Worm (Caenorhabditis elegans) whole organism, L2 larva: ENCODE data around the gene srab-26.

ENCODE experiments used
- R02D3.7 ChIP-seq: fragments of 150-350 bp; optimal IDR thresholded peaks from 2 replicates; lab custom pipeline; 2014; ENCODE audit warnings: missing biosample characterization, missing genetic modification characterization
- Y55F3AM.14 ChIP-seq: fragments of 200-800 bp; sonication (Bioruptor generic); optimal IDR thresholded peaks from 2 replicates; lab custom pipeline; 2018; ENCODE audit warnings: mild to moderate bottlenecking, missing genetic modification characterization, missing compliant biosample characterization
- ZK546.5 ChIP-seq: sonication (generic microtip); optimal IDR thresholded peaks from 2 replicates; lab custom pipeline; 2017; ENCODE audit warnings: missing biosample characterization, missing genetic modification characterization
- alr-1 ChIP-seq: fragments of 150-350 bp; optimal IDR thresholded peaks from 2 replicates; lab custom pipeline; 2014; ENCODE audit warnings: missing biosample characterization, missing genetic modification characterization
- aly-2 ChIP-seq: fragments of 150-350 bp; optimal IDR thresholded peaks from 2 replicates; lab custom pipeline; 2014; ENCODE audit warnings: missing biosample characterization, missing genetic modification characterization
- blmp-1 ChIP-seq: sonication (generic microtip); optimal IDR thresholded peaks from 2 replicates; lab custom pipeline; 2017; ENCODE audit warnings: missing genetic modification characterization, mild to moderate bottlenecking, missing compliant biosample characterization, antibody characterized with exemption, moderate library complexity; ENCODE audit not compliant: insufficient read depth
- ceh-16 ChIP-seq: fragments of 150-350 bp; optimal IDR thresholded peaks from 2 replicates; lab custom pipeline; 2014; ENCODE audit warnings: missing biosample characterization, missing genetic modification characterization
- ceh-82 ChIP-seq: fragments of 150-350 bp; optimal IDR thresholded peaks from 2 replicates; lab custom pipeline; 2014; ENCODE audit warnings: missing biosample characterization, missing genetic modification characterization
- egl-27 ChIP-seq: sonication (generic microtip); optimal IDR thresholded peaks from 3 replicates; lab custom pipeline; 2017; ENCODE audit warnings: missing biosample characterization, missing genetic modification reagents, missing genetic modification characterization
- elt-3 ChIP-seq: sonication (generic microtip); optimal IDR thresholded peaks from 2 replicates; lab custom pipeline; 2017; ENCODE audit warnings: missing biosample characterization, missing genetic modification characterization
- fos-1 ChIP-seq: fragments of 150-350 bp; optimal IDR thresholded peaks from 2 replicates; lab custom pipeline; 2014; ENCODE audit warnings: missing biosample characterization, missing genetic modification characterization
- lin-11 ChIP-seq: fragments of 150-350 bp; sonication (generic microtip); optimal IDR thresholded peaks from 2 replicates; lab custom pipeline; 2014; ENCODE audit warnings: missing biosample characterization, missing genetic modification characterization, inconsistent platforms, mixed read lengths
- lin-13 ChIP-seq: fragments of 150-350 bp; optimal IDR thresholded peaks from 2 replicates; lab custom pipeline; 2014; ENCODE audit warnings: missing biosample characterization, missing genetic modification reagents, missing genetic modification characterization
- lin-39 ChIP-seq: fragments of 150-350 bp; optimal IDR thresholded peaks from 2 replicates; lab custom pipeline; 2014; ENCODE audit warnings: missing biosample characterization, missing genetic modification reagents, missing genetic modification characterization
- mab-5 ChIP-seq: fragments of 150-350 bp; optimal IDR thresholded peaks from 2 replicates; lab custom pipeline; 2014; ENCODE audit warnings: missing biosample characterization, missing genetic modification characterization
- mdl-1 ChIP-seq, 2 experiments: fragments of 150-350 bp in 1 of 2; sonication (generic microtip) in 1 of 2; optimal IDR thresholded peaks; 2 replicates each; lab custom pipeline; 2017; ENCODE audit warnings: missing biosample characterization in 2 of 2, missing genetic modification characterization in 2 of 2
- nhr-10 ChIP-seq: sonication (generic microtip); optimal IDR thresholded peaks from 2 replicates; lab custom pipeline; 2017; ENCODE audit warnings: missing biosample characterization, missing genetic modification characterization
- nhr-129 ChIP-seq: fragments of 150-350 bp; optimal IDR thresholded peaks from 2 replicates; lab custom pipeline; 2014; ENCODE audit warnings: missing biosample characterization, missing genetic modification characterization
- nhr-21 ChIP-seq: fragments of 150-350 bp; optimal IDR thresholded peaks from 2 replicates; lab custom pipeline; 2014; ENCODE audit warnings: missing biosample characterization, missing genetic modification characterization
- nhr-23 ChIP-seq: fragments of 150-350 bp; optimal IDR thresholded peaks from 2 replicates; lab custom pipeline; 2014; ENCODE audit warnings: missing biosample characterization, missing genetic modification reagents, missing genetic modification characterization
- nhr-237 ChIP-seq: fragments of 150-350 bp; optimal IDR thresholded peaks from 2 replicates; lab custom pipeline; 2014; ENCODE audit warnings: missing biosample characterization, missing genetic modification characterization
- nhr-77 ChIP-seq: fragments of 150-350 bp; optimal IDR thresholded peaks from 2 replicates; lab custom pipeline; 2014; ENCODE audit warnings: missing biosample characterization, missing genetic modification characterization
- sem-4 ChIP-seq: fragments of 150-350 bp; optimal IDR thresholded peaks from 2 replicates; lab custom pipeline; 2014; ENCODE audit warnings: missing biosample characterization, missing genetic modification reagents, missing genetic modification characterization
- skn-1 ChIP-seq: sonication (generic microtip); optimal IDR thresholded peaks from 2 replicates; lab custom pipeline; 2017; ENCODE audit warnings: missing biosample characterization, missing genetic modification characterization
- sma-3 ChIP-seq: sonication (generic microtip); optimal IDR thresholded peaks from 2 replicates; lab custom pipeline; 2016; ENCODE audit warnings: missing genetic modification reagents, missing genetic modification characterization, missing compliant biosample characterization
- sma-9 ChIP-seq, 2 experiments: fragments of 150-350 bp in 1 of 2; sonication (generic microtip) in 1 of 2; optimal IDR thresholded peaks; 2 replicates each; lab custom pipeline; 2014 to 2016; ENCODE audit warnings: missing genetic modification characterization in 2 of 2, mild to moderate bottlenecking in 1 of 2, missing biosample characterization in 1 of 2, missing compliant biosample characterization in 1 of 2, missing genetic modification reagents in 1 of 2, moderate library complexity in 1 of 2
- unc-39 ChIP-seq: fragments of 150-350 bp; optimal IDR thresholded peaks from 2 replicates; lab custom pipeline; 2014; ENCODE audit warnings: missing biosample characterization, missing genetic modification characterization
- unc-55 ChIP-seq: fragments of 150-350 bp; sonication (generic microtip); optimal IDR thresholded peaks from 3 replicates; lab custom pipeline; 2014; ENCODE audit warnings: missing biosample characterization, missing genetic modification reagents, missing genetic modification characterization
- unc-62 ChIP-seq: fragments of 150-350 bp; optimal IDR thresholded peaks from 2 replicates; lab custom pipeline; 2014; ENCODE audit warnings: missing biosample characterization, missing genetic modification reagents, missing genetic modification characterization
- zag-1 ChIP-seq: fragments of 150-350 bp; optimal IDR thresholded peaks from 2 replicates; lab custom pipeline; 2014; ENCODE audit warnings: missing biosample characterization, missing genetic modification characterization
- ztf-1 ChIP-seq: fragments of 200-800 bp; sonication (Bioruptor generic); conservative IDR thresholded peaks from 2 replicates; pipeline ENCODE4 v1.3.6; 2022; ENCODE audit warnings: missing genetic modification characterization, missing compliant biosample characterization
- ztf-4 ChIP-seq: fragments of 150-350 bp; optimal IDR thresholded peaks from 2 replicates; lab custom pipeline; 2014; ENCODE audit warnings: missing biosample characterization, missing genetic modification characterization

Gene srab-26

ce11 chrV:9924389-9924788 lies 45.1 kb upstream of the srab-26 start:
- TF ChIP-seq mdl-1 (tag; optimal IDR thresholded peaks at IDR 0.05; lab: Kevin White, UChicago) (no peak), nhr-21 (tag; lab: Kevin White, UChicago) (no peak), nhr-23 (no peak), nhr-237 (tag; lab: Kevin White, UChicago) (no peak), ceh-82 (tag; lab: Kevin White, UChicago) (no peak), nhr-129 (no peak), R02D3.7 (tag; lab: Kevin White, UChicago) (no peak), zag-1 (tag; lab: Kevin White, UChicago) (no peak), unc-39 (tag; lab: Kevin White, UChicago) (no peak), fos-1 (no peak)

DNA sequence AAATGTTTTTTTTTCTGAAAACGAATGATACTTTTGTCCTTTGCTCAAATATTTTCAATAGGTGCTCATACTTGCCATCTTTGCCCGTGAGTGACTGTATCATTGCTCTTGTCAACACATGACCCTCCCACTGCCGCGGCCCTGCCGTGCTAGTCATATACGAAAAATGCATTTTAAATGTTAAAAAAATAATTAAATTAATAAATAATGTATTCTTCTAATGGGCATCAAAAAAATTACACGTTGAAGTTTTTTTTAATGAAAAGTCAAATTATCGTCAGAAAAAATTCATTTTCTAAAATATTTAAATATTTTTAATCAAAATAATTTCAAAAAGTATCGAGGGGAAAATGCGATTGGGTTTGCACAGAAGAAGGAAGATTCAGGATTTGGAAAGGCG lies 43.2 kb upstream of the srab-26 start, which contains the start of gene C50H2.7:
Gene C50H2.7 (plus strand): TSS at position 301 of the 400 bp plus-strand sequence.
- TF ChIP-seq elt-3 (tag; lab: Kevin White, UChicago) (no peak), alr-1 (tag; lab: Kevin White, UChicago) (no peak), mdl-1 (tag; optimal IDR thresholded peaks at IDR 0.05; lab: Kevin White, UChicago) (no peak), nhr-237 (tag; lab: Kevin White, UChicago) (no peak), sem-4 (tag; lab: Kevin White, UChicago) (no peak), lin-39 (tag; lab: Kevin White, UChicago) (no peak), skn-1 (no peak), aly-2 (tag; lab: Kevin White, UChicago) (no peak), unc-62 (GFP tag; lab: Kevin White, UChicago) (no peak), ztf-4 (tag; lab: Kevin White, UChicago) (no peak), ceh-16 (tag; lab: Kevin White, UChicago) (no peak), ztf-1 (no peak), ZK546.5 (tag; lab: Kevin White, UChicago) (no peak)

- TF ChIP-seq mdl-1 (tag; optimal IDR thresholded peaks at IDR 0.05; lab: Kevin White, UChicago) = no peak
- TF ChIP-seq mab-5 (tag; lab: Kevin White, UChicago) = no peak
Observed at ce11 chrV:9921288-9921687, 42.0 kb upstream of the srab-26 start, which contains the start of gene ceh-75. ceh-75 (plus strand) TSS chrV:9921337.

DNA sequence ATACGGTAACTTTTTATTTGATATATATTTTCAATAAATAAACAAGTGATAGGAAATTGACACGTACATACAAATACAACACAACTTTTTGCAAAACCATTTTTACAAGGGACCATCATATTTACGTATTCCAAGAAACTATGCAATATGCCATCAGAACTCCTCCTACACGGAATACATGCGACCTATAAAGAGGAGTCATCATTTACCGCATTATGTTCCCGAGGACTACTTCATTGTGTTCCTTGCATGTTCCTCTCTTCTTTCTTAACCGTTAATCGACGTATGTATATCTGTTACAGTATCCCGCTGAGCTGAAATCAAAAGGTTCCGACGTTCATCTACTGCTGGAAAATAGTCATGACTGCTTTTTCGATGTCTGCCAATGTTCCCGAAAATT lies 39.1 kb upstream of the srab-26 start, which contains the start of gene C50H2.5:
Gene C50H2.5 (plus strand): TSS at position 301 of the 400 bp plus-strand sequence.
- TF ChIP-seq Y55F3AM.14 (GFP tag; lab: Kevin White, UChicago) (no peak), lin-13 (GFP tag; lab: Kevin White, UChicago) (no peak), R02D3.7 (tag; lab: Kevin White, UChicago) (no peak)
- TF ChIP-seq, all 48 proteins: peak for 0

DNA sequence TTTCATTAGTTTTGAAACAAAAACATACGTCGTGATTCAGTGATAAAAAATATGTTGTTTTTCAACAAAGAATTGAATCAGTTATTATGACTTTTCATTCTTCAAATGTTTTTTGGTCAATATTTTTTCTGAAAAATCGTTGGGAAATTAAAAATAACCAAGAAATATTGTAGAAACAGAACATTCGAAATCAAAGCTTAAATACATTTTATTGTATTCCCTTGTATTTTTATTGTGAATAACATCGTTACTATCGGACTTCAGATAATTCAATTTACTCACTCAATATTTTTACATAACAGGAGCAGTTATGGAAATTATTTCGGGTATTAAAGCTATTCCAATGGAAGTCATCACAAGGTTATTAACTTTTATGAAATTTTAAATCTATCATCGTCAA lies 37.4 kb upstream of the srab-26 start, which contains the start of gene C50H2.4:
Gene C50H2.4 (plus strand): TSS at position 301 of the 400 bp plus-strand sequence.
- TF ChIP-seq aly-2 (tag; lab: Kevin White, UChicago) (no peak), sma-9 (GFP tag; optimal IDR thresholded peaks at IDR 0.05; lab: Kevin White, UChicago) (no peak), sma-9 (tag; optimal IDR thresholded peaks at IDR 0.05; lab: Kevin White, UChicago) (no peak), unc-39 (tag; lab: Kevin White, UChicago) (no peak), nhr-129 (no peak), ceh-82 (tag; lab: Kevin White, UChicago) (no peak), egl-27 (tag; lab: Kevin White, UChicago) (no peak), unc-55 (GFP tag; lab: Kevin White, UChicago) (no peak), sma-3 (GFP tag; lab: Kevin White, UChicago) (no peak), nhr-77 (tag; lab: Kevin White, UChicago) (no peak), mdl-1 (tag; optimal IDR thresholded peaks at IDR 0.05; lab: Kevin White, UChicago) (no peak), R02D3.7 (tag; lab: Kevin White, UChicago) (no peak), nhr-10 (tag; lab: Kevin White, UChicago) (no peak), lin-11 (tag; lab: Kevin White, UChicago) (no peak), Y55F3AM.14 (GFP tag; lab: Kevin White, UChicago) (no peak), blmp-1 (tag; lab: Kevin White, UChicago) (no peak)
